Comparison of ENCODE assay signal across 2 fruit fly cellular contexts in the genomic region with DNA sequence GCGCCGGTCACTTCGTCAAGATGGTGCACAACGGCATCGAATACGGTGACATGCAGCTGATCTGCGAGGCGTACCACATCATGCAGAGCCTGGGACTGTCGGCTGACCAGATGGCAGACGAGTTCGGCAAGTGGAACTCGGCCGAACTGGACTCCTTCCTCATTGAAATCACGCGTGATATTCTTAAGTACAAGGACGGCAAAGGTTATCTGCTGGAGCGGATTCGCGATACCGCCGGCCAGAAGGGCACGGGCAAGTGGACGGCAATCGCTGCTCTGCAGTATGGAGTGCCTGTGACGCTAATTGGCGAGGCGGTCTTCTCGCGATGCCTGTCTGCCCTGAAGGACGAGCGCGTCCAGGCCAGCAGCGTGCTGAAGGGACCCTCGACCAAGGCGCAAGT.
TF ChIP-seq lines count a peak whose summit lies in the region.

No protein-coding gene starts in this region.

- TF ChIP-seq CTCF in whole organism, embryonic (GFP tag; optimal IDR thresholded peaks at IDR 0.05; lab: Kevin White, UChicago): no peak

TF ChIP-seq in whole organism, embryonic, 481 proteins besides CTCF, POLR2A, EP300 and RAD21:
- TF ChIP-seq repo (GFP tag; optimal IDR thresholded peaks at IDR 0.05; lab: Kevin White, UChicago) (no peak), Med (GFP tag; lab: Kevin White, UChicago) (peak; percentile 13)

TF ChIP-seq in whole organism, prepupa, 60 proteins besides CTCF, POLR2A, EP300 and RAD21:
- no peak for TF ChIP-seq Eip78C (GFP tag; lab: Kevin White, UChicago)
- peak; percentile 96 for TF ChIP-seq svp (GFP tag; lab: Kevin White, UChicago)
